Worm (Caenorhabditis elegans): ENCODE measurements around the gene Y48E1B.17.

DNA sequence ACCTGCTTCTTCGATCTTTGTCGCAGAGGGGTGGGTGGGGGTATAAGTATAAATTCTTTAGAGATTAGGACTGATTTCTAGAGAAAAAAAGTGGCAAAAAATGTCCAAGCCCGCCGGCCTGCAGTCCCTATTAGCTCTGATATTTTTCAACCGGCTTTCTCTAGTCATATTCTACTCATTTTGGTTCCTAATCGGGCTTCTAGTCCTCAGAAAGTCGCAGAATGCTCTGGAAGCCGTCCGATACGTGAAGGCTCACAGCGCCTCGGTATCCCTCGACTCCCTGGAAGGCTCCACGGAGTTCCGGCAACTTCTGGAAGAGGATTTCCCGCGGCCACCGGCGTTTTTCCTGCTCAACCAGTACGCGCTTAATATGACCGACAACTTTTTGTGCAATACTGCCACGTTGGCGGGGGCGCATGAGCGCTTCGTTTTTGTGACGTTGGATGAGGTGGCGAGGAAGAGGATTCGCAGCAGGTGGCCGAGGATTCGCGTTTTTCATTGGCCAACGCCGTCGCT, 44.8 kb upstream of the Y48E1B.17 start, which contains the start of gene Y48E1B.8:
- TF ChIP-seq lin-39 (tag; optimal IDR thresholded peaks at IDR 0.05) (no peak), elt-3 (tag; optimal IDR thresholded peaks at IDR 0.05) (no peak), elt-1 (tag; optimal IDR thresholded peaks at IDR 0.05) (no peak), nhr-43 (tag; optimal IDR thresholded peaks at IDR 0.05; ENCODE audit: poor library complexity, severe bottlenecking) (no peak), nfya-1 (tag; optimal IDR thresholded peaks at IDR 0.05; ENCODE audit: insufficient read depth) (no peak), aly-2 (tag; optimal IDR thresholded peaks at IDR 0.05) (no peak)

Data from whole organism, L3 larva.